Fruit fly (Drosophila melanogaster): ENCODE results near the gene CG14566.

The CG14566 gene

DNA sequence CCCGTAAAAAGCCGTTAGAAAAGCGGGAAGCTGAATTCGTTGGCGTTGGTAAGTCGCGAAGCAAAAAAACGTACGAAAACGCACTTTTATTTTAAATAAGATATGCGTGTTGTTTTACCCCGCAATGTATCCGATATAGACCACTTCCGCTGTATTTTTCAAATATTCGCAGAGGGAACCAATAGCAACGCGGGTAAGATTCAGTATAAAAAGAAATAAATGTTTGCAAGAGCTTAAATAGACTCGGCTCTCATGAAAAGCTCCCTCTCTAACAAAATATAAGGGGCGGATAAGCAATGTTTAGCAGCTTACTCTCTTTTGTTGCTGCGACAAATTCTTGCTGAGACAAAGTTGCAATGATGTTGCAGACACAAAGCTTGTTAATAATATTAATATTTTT lies 30.2 kb upstream of the CG14566 start, which contains the start of gene Syn1 (continued):
- TF ChIP-seq vfl (GFP tag; optimal IDR thresholded peaks at IDR 0.05) (no peak), pho (GFP tag; optimal IDR thresholded peaks at IDR 0.05) (no peak), CG11723 (GFP tag; optimal IDR thresholded peaks at IDR 0.05) (no peak), CG6854 (GFP tag; optimal IDR thresholded peaks at IDR 0.05) (peak; percentile 15), CG6272 (GFP tag; IDR thresholded peaks at IDR 0.05) (no peak), chinmo (GFP tag; IDR thresholded peaks at IDR 0.05; ENCODE audit: partially characterized antibody) (peak; percentile 73; the same call in 1 of the 4 replicates), CG12659 (GFP tag; optimal IDR thresholded peaks at IDR 0.05) (no peak), sima (GFP tag; optimal IDR thresholded peaks at IDR 0.05) (no peak), Trl (optimal IDR thresholded peaks at IDR 0.05) (peak; percentile 67 to 76), Trl (GFP tag; optimal IDR thresholded peaks at IDR 0.05) (no peak), CG10267 (tag; optimal IDR thresholded peaks at IDR 0.05) (no peak), wor (GFP tag; IDR thresholded peaks at IDR 0.05) (no peak), lov (optimal IDR thresholded peaks at IDR 0.05) (no peak), lov (GFP tag; IDR thresholded peaks at IDR 0.05) (no peak), HLH3B (GFP tag; IDR thresholded peaks at IDR 0.05) (no peak), pan (optimal IDR thresholded peaks at IDR 0.05) (no peak), pan (GFP tag; optimal IDR thresholded peaks at IDR 0.05 in 1 of 2, IDR thresholded peaks at IDR 0.05 in 1 of 2) (no peak), CG17568 (GFP tag; optimal IDR thresholded peaks at IDR 0.05) (no peak), CG8944 (GFP tag; optimal IDR thresholded peaks at IDR 0.05) (no peak), GATAe (GFP tag; conservative IDR thresholded peaks at IDR 0.05) (no peak), Nf-YA (GFP tag; IDR thresholded peaks at IDR 0.05) (no peak), tio (GFP tag; optimal IDR thresholded peaks at IDR 0.05) (no peak), az2 (GFP tag; optimal IDR thresholded peaks at IDR 0.05) (no peak), CG10209 (GFP tag; optimal IDR thresholded peaks at IDR 0.05) (no peak), Oaz (GFP tag; IDR thresholded peaks at IDR 0.05) (no peak), CG7928 (GFP tag; optimal IDR thresholded peaks at IDR 0.05) (peak; percentile 9), CG7786 (GFP tag; optimal IDR thresholded peaks at IDR 0.05) (no peak), C15 (GFP tag; IDR thresholded peaks at IDR 0.05) (no peak), Mrtf (GFP tag; IDR thresholded peaks at IDR 0.05) (no peak), Ets65A (GFP tag) (no peak)

DNA sequence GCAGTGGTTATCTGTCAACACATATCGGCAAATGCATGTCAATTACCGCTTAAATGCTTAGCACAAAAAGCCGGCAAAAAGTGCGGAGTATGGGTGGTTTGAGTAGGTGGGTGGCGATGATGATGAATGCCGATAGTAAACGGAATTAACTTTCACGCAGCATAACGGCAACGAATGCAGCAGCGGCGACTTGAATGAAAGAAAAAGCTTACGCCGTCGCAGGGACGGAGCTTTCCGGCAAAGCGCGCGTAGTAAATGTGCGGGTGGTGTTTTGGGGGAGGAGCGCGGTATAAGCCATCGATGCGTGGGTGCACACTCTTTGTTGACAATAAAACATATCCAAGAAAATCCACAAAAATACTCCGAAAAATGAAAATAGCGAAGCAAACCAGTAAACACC lies 29.4 kb upstream of the CG14566 start, which contains the start of gene CG7370:
CG7370 (plus strand) TSS at position 301 of the 400 bp plus-strand sequence.
- TF ChIP-seq tin (GFP tag; optimal IDR thresholded peaks at IDR 0.05) = no peak
- 0 out of 2 replicates have a peak, but pooled peaks have one; percentile 29 for TF ChIP-seq Scr (GFP tag; IDR thresholded peaks at IDR 0.05; ENCODE audit: partially characterized antibody)
- peak; percentile 44 for TF ChIP-seq ewg (GFP tag; optimal IDR thresholded peaks at IDR 0.05)
- peak; percentile 4 for TF ChIP-seq abd-A (tag; optimal IDR thresholded peaks at IDR 0.05)
- no peak for TF ChIP-seq CG18476 (GFP tag; optimal IDR thresholded peaks at IDR 0.05)
- TF ChIP-seq org-1 (GFP tag; optimal IDR thresholded peaks at IDR 0.05) = no peak
- TF ChIP-seq chinmo (GFP tag; IDR thresholded peaks at IDR 0.05; ENCODE audit: partially characterized antibody) = peak; percentile 10; the same call in 1 of the 4 replicates
- TF ChIP-seq CG31365 (tag; optimal IDR thresholded peaks at IDR 0.05) = no peak
- no peak for TF ChIP-seq kay (GFP tag; optimal IDR thresholded peaks at IDR 0.05)
- peak; percentile 42; the same call in 1 of the 2 replicates for TF ChIP-seq crol (GFP tag; IDR thresholded peaks at IDR 0.05)
- TF ChIP-seq tx (GFP tag; optimal IDR thresholded peaks at IDR 0.05) = no peak
- peak; percentile 74 for TF ChIP-seq CG11504 (tag; optimal IDR thresholded peaks at IDR 0.05)
- TF ChIP-seq nerfin-1 (tag; optimal IDR thresholded peaks at IDR 0.05) = peak; percentile 15
- no peak for TF ChIP-seq CG7987 (GFP tag; optimal IDR thresholded peaks at IDR 0.05)
- no peak for TF ChIP-seq CG12071 (GFP tag; optimal IDR thresholded peaks at IDR 0.05)
- TF ChIP-seq emc (GFP tag; optimal IDR thresholded peaks at IDR 0.05) = no peak
- peak in 1 of 2 experiments; percentile 4 for TF ChIP-seq Trl (optimal IDR thresholded peaks at IDR 0.05)
- TF ChIP-seq Trl (GFP tag; optimal IDR thresholded peaks at IDR 0.05) = no peak
- TF ChIP-seq CG10274 (GFP tag; optimal IDR thresholded peaks at IDR 0.05) = no peak
- TF ChIP-seq yki (optimal IDR thresholded peaks at IDR 0.05) = no peak
- TF ChIP-seq bcd (GFP tag; optimal IDR thresholded peaks at IDR 0.05) = no peak
- TF ChIP-seq prd (optimal IDR thresholded peaks at IDR 0.05) = no peak
- no peak for TF ChIP-seq prd (GFP tag; IDR thresholded peaks at IDR 0.05)
- peak; percentile 59 for TF ChIP-seq sens (GFP tag)
